Fruit fly (Drosophila melanogaster): ENCODE measurements around the gene Fhos.

Gene Fhos

DNA sequence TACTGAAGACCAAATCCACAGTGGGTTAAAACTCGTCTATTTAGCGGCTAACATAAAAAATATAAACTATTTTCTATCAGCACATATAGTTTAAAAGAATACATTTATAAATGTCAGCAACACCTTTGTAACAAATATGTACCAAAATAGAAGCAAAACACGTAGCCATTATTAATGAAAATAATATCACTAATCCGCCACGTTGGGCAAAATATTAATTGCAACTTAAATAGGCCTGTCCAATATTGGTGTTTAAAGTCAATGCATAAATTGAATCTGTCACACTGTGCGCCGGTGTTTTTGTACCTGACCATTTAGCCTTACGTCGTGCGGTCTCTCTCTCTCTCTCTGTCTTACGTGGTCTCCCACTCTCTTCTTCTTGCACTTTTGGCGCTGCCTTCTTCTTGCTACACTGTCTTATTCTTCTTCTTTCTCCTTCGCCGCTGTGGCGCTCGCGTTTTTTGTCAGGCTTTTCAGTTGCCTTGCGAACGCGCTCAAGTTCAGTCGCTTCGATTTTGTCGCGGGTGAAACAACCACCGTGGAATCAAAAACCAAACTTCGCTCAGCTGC, 12.6 kb downstream of the Fhos start (continued):
- peak; percentile 99 for TF ChIP-seq fd59A (GFP tag; optimal IDR thresholded peaks at IDR 0.05)
- peak; percentile 55 for TF ChIP-seq dsx (GFP tag; optimal IDR thresholded peaks at IDR 0.05; ENCODE audit: poor library complexity, severe bottlenecking)
- TF ChIP-seq topi (GFP tag; optimal IDR thresholded peaks at IDR 0.05) = peak; percentile 98
- TF ChIP-seq fkh (GFP tag; optimal IDR thresholded peaks at IDR 0.05) = peak; percentile 72
- TF ChIP-seq Smox (GFP tag; optimal IDR thresholded peaks at IDR 0.05) = peak; percentile 99
- peak; percentile 99 for TF ChIP-seq Sox15 (GFP tag; optimal IDR thresholded peaks at IDR 0.05)
- peak; percentile 98 for TF ChIP-seq CG10631 (GFP tag; optimal IDR thresholded peaks at IDR 0.05)
- TF ChIP-seq achi (GFP tag; optimal IDR thresholded peaks at IDR 0.05) = peak; percentile 96
- TF ChIP-seq CG8319 (GFP tag; optimal IDR thresholded peaks at IDR 0.05) = peak; percentile 94
- TF ChIP-seq Sox14 (GFP tag; optimal IDR thresholded peaks at IDR 0.05) = peak; percentile 99
- TF ChIP-seq CG32006 (GFP tag; optimal IDR thresholded peaks at IDR 0.05) = peak; percentile 97
- peak; percentile 94 for TF ChIP-seq CG6163 (GFP tag; IDR thresholded peaks at IDR 0.05)
- peak; percentile 95 for TF ChIP-seq CG8119 (GFP tag; IDR thresholded peaks at IDR 0.05)
- peak; percentile 98 for TF ChIP-seq CG6792 (GFP tag; optimal IDR thresholded peaks at IDR 0.05)
- TF ChIP-seq CG4318 (GFP tag; optimal IDR thresholded peaks at IDR 0.05) = peak; percentile 95
- peak; percentile 99 for TF ChIP-seq Met (GFP tag; optimal IDR thresholded peaks at IDR 0.05)
- TF ChIP-seq CG10669 (GFP tag; optimal IDR thresholded peaks at IDR 0.05) = peak; percentile 93
- TF ChIP-seq CG31627 (GFP tag; optimal IDR thresholded peaks at IDR 0.05) = peak; percentile 99
- TF ChIP-seq ss (GFP tag; optimal IDR thresholded peaks at IDR 0.05) = peak; percentile 94 to 98
- TF ChIP-seq svp (GFP tag) = peak; percentile 99
- TF ChIP-seq CG34406 (GFP tag; optimal IDR thresholded peaks at IDR 0.05) = peak; percentile 98
- TF ChIP-seq salr (GFP tag; optimal IDR thresholded peaks at IDR 0.05) = peak; percentile 97 to 99
- TF ChIP-seq eg (GFP tag; IDR thresholded peaks at IDR 0.05) = peak; percentile 96
- peak; percentile 39 for TF ChIP-seq Hr38 (GFP tag; optimal IDR thresholded peaks at IDR 0.05)
- peak; percentile 97 for TF ChIP-seq CG11762 (GFP tag; optimal IDR thresholded peaks at IDR 0.05; ENCODE audit: insufficient read depth)
- TF ChIP-seq CG8632 (GFP tag; optimal IDR thresholded peaks at IDR 0.05) = peak; percentile 98
- TF ChIP-seq Hr39 (GFP tag; optimal IDR thresholded peaks at IDR 0.05) = peak; percentile 99

DNA sequence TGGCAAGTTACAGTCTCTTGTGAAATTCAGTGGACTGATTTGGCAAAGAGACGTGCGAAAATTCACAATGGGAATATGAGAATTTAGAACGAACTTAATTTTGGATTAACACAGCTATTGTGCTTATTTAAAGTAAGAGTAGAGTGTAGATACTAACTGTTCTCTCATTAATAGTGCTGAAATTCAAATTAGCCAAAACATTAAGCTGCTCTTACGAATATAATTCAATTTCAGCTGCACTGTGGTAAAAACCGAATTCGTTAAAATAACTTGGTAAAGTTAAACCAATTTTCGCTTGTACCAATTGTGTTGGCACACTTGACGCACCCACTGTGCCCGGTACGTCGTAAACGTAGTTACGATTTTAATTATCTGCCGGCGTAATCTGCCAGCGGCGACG, 14.5 kb downstream of the Fhos start:
- TF ChIP-seq CG8119 (GFP tag; IDR thresholded peaks at IDR 0.05) (peak; percentile 74), CG4318 (GFP tag; optimal IDR thresholded peaks at IDR 0.05) (peak; percentile 61), CG15336 (GFP tag; IDR thresholded peaks at IDR 0.05) (peak; percentile 62), CG6854 (GFP tag; optimal IDR thresholded peaks at IDR 0.05) (no peak), dsx (GFP tag; optimal IDR thresholded peaks at IDR 0.05; ENCODE audit: poor library complexity, severe bottlenecking) (peak; percentile 47), Ets96B (tag; optimal IDR thresholded peaks at IDR 0.05) (peak; percentile 72), net (GFP tag; optimal IDR thresholded peaks at IDR 0.05) (peak; percentile 79), CG6808 (GFP tag; optimal IDR thresholded peaks at IDR 0.05) (peak; percentile 72), Sox102F (GFP tag; optimal IDR thresholded peaks at IDR 0.05) (peak; percentile 62), vri (GFP tag; optimal IDR thresholded peaks at IDR 0.05) (peak; percentile 45), eg (GFP tag; IDR thresholded peaks at IDR 0.05) (peak; percentile 74), OdsH (GFP tag; optimal IDR thresholded peaks at IDR 0.05) (peak; percentile 81), Hr39 (GFP tag; optimal IDR thresholded peaks at IDR 0.05) (peak; percentile 69), Ets21C (GFP tag; optimal IDR thresholded peaks at IDR 0.05) (peak; percentile 57), cyc (GFP tag; optimal IDR thresholded peaks at IDR 0.05) (peak; percentile 56), CG6163 (GFP tag; IDR thresholded peaks at IDR 0.05) (peak; percentile 65), Eip78C (GFP tag) (peak; percentile 95), spab (GFP tag; optimal IDR thresholded peaks at IDR 0.05) (peak; percentile 65), CG6276 (GFP tag; optimal IDR thresholded peaks at IDR 0.05) (peak; percentile 74), CG11762 (GFP tag; optimal IDR thresholded peaks at IDR 0.05; ENCODE audit: insufficient read depth) (peak; percentile 67), CG7368 (GFP tag; optimal IDR thresholded peaks at IDR 0.05) (peak; percentile 58), fd85E (GFP tag; optimal IDR thresholded peaks at IDR 0.05) (no peak), Sox15 (GFP tag; optimal IDR thresholded peaks at IDR 0.05) (peak; percentile 73), Blimp-1 (GFP tag; optimal IDR thresholded peaks at IDR 0.05) (peak; percentile 12), CG8632 (GFP tag; optimal IDR thresholded peaks at IDR 0.05) (peak; percentile 59), Lpt (GFP tag; optimal IDR thresholded peaks at IDR 0.05) (peak; percentile 41), CG16779 (tag; optimal IDR thresholded peaks at IDR 0.05) (peak; percentile 35), CG3919 (GFP tag; optimal IDR thresholded peaks at IDR 0.05) (peak; percentile 74), Hr4 (GFP tag; optimal IDR thresholded peaks at IDR 0.05) (peak; percentile 77), CG34406 (GFP tag; optimal IDR thresholded peaks at IDR 0.05) (peak; percentile 65), Smox (GFP tag; optimal IDR thresholded peaks at IDR 0.05) (peak; percentile 49), svp (GFP tag) (peak; percentile 80), fkh (GFP tag; optimal IDR thresholded peaks at IDR 0.05) (no peak), CG10631 (GFP tag; optimal IDR thresholded peaks at IDR 0.05) (peak; percentile 66), Sox14 (GFP tag; optimal IDR thresholded peaks at IDR 0.05) (peak; percentile 75)
